Worm (Caenorhabditis elegans) whole organism, late embryonic: ENCODE measurements around the gene rps-5.

Source experiments
- ceh-22 ChIP-seq: sonication (generic microtip); optimal IDR thresholded peaks from 2 replicates; lab custom pipeline; 2017; ENCODE audit warnings: missing biosample characterization, missing genetic modification characterization
- ceh-45 ChIP-seq: fragments of 200-800 bp; sonication (Bioruptor generic); IDR thresholded peaks from 2 replicates; pipeline ENCODE4 v1.3.6; 2022; ENCODE audit warnings: missing genetic modification reagents, missing genetic modification characterization, missing compliant biosample characterization
- elt-2 ChIP-seq: sonication (generic microtip); optimal IDR thresholded peaks from 2 replicates; lab custom pipeline; 2016; ENCODE audit warnings: missing genetic modification reagents, missing genetic modification characterization, missing compliant biosample characterization
- elt-4 ChIP-seq: sonication (generic microtip); optimal IDR thresholded peaks from 2 replicates; lab custom pipeline; 2016; ENCODE audit warnings: missing genetic modification characterization, missing compliant biosample characterization
- hlh-30 ChIP-seq: sonication (generic microtip); optimal IDR thresholded peaks from 2 replicates; lab custom pipeline; 2017; ENCODE audit warnings: antibody characterized with exemption, missing genetic modification characterization, missing compliant biosample characterization; ENCODE audit not compliant: insufficient read depth
- lin-11 ChIP-seq: fragments of 200-800 bp; sonication (Bioruptor generic); optimal IDR thresholded peaks from 2 replicates; lab custom pipeline; 2018; ENCODE audit warnings: mild to moderate bottlenecking, missing genetic modification characterization, missing compliant biosample characterization
- mec-3 ChIP-seq: sonication (generic microtip); optimal IDR thresholded peaks from 2 replicates; lab custom pipeline; 2016; ENCODE audit warnings: borderline replicate concordance, missing genetic modification characterization, missing compliant biosample characterization
- nfya-1 ChIP-seq: sonication (generic microtip); optimal IDR thresholded peaks from 2 replicates; lab custom pipeline; 2017; ENCODE audit warnings: missing genetic modification characterization, mild to moderate bottlenecking, missing compliant biosample characterization, antibody characterized with exemption, moderate library complexity
- nhr-11 ChIP-seq: fragments of 150-350 bp; optimal IDR thresholded peaks from 2 replicates; lab custom pipeline; 2014; ENCODE audit warnings: missing biosample characterization, missing genetic modification characterization
- pha-4 ChIP-seq: fragments of 150-350 bp; optimal IDR thresholded peaks from 2 replicates; lab custom pipeline; 2018; ENCODE audit warnings: missing biosample characterization, missing genetic modification reagents, missing genetic modification characterization
- rnt-1 ChIP-seq: sonication (generic microtip); optimal IDR thresholded peaks from 2 replicates; lab custom pipeline; 2016; ENCODE audit warnings: missing genetic modification characterization, missing compliant biosample characterization
- tbx-7 ChIP-seq: sonication (generic microtip); optimal IDR thresholded peaks from 2 replicates; lab custom pipeline; 2016; ENCODE audit warnings: missing genotype, missing genetic modification characterization, missing compliant biosample characterization
- zip-5 ChIP-seq: sonication (generic microtip); optimal IDR thresholded peaks from 2 replicates; lab custom pipeline; 2016; ENCODE audit warnings: missing genetic modification characterization, missing compliant biosample characterization

ce11 chrIV:11126004-11126027, 15.0 kb upstream of the rps-5 start, which contains the start of gene swsn-4:
- TF ChIP-seq tbx-7 (tag; lab: Kevin White, UChicago): no peak
- TF ChIP-seq nhr-11: no peak
- TF ChIP-seq ceh-45 (GFP tag; lab: Robert Waterston, UW): no peak
- TF ChIP-seq nfya-1 (tag; lab: Kevin White, UChicago): no peak
- TF ChIP-seq rnt-1 (tag; lab: Kevin White, UChicago): no peak
- no peak for TF ChIP-seq pha-4 (tag; lab: Kevin White, UChicago)
- no peak for TF ChIP-seq hlh-30 (tag; lab: Kevin White, UChicago)
- TF ChIP-seq lin-11 (tag; lab: Kevin White, UChicago): no peak
- no peak for TF ChIP-seq mec-3 (tag; lab: Kevin White, UChicago)
- no peak for TF ChIP-seq elt-2
- TF ChIP-seq elt-4 (tag; lab: Kevin White, UChicago): no peak
- TF ChIP-seq ceh-22 (tag; lab: Kevin White, UChicago): no peak
- no peak for TF ChIP-seq zip-5
